Worm (Caenorhabditis elegans) whole organism, mixed stage, embryonic: Measurements from ENCODE around the gene parp-2.

Experiments used
- bed-3 ChIP-seq: fragments of 200-800 bp; sonication (Bioruptor generic); optimal IDR thresholded peaks from 3 replicates; lab custom pipeline; 2018; ENCODE audit warnings: mild to moderate bottlenecking, missing genetic modification characterization, moderate library complexity, missing compliant biosample characterization
- ceh-43 ChIP-seq: fragments of 200-800 bp; sonication (Bioruptor generic); optimal IDR thresholded peaks from 2 replicates; lab custom pipeline; 2018; ENCODE audit warnings: mild to moderate bottlenecking, missing genetic modification characterization, moderate library complexity, missing compliant biosample characterization
- ceh-83 ChIP-seq: fragments of 200-800 bp; sonication (Bioruptor generic); optimal IDR thresholded peaks from 2 replicates; lab custom pipeline; 2018; ENCODE audit warnings: mild to moderate bottlenecking, missing genetic modification characterization, missing compliant biosample characterization
- drap-1 ChIP-seq: fragments of 200-800 bp; sonication (Bioruptor generic); optimal IDR thresholded peaks from 3 replicates; lab custom pipeline; 2018; ENCODE audit warnings: mild to moderate bottlenecking, missing genetic modification characterization, missing compliant biosample characterization
- elt-1 ChIP-seq: sonication (generic microtip); optimal IDR thresholded peaks from 2 replicates; lab custom pipeline; 2017; ENCODE audit warnings: missing genetic modification characterization, mild to moderate bottlenecking, missing compliant biosample characterization, antibody characterized with exemption, moderate library complexity, borderline replicate concordance; ENCODE audit not compliant: insufficient read depth
- elt-3 ChIP-seq: fragments of 150-350 bp; optimal IDR thresholded peaks from 2 replicates; lab custom pipeline; 2014; ENCODE audit warnings: missing biosample characterization, missing genetic modification characterization
- hlh-1 ChIP-seq: fragments of 150-350 bp; optimal IDR thresholded peaks from 2 replicates; lab custom pipeline; 2014; ENCODE audit warnings: missing biosample characterization, missing genetic modification reagents, missing genetic modification characterization
- mab-5 ChIP-seq: fragments of 150-350 bp; optimal IDR thresholded peaks from 2 replicates; lab custom pipeline; 2014; ENCODE audit warnings: missing biosample characterization, missing genetic modification characterization
- mep-1 ChIP-seq: fragments of 150-350 bp; optimal IDR thresholded peaks from 2 replicates; lab custom pipeline; 2017; ENCODE audit warnings: missing biosample characterization, missing genetic modification reagents, missing genetic modification characterization, inconsistent platforms
- nhr-237 ChIP-seq: fragments of 150-350 bp; optimal IDR thresholded peaks from 2 replicates; lab custom pipeline; 2014; ENCODE audit warnings: missing biosample characterization, missing genetic modification characterization
- nhr-76 ChIP-seq: sonication (generic microtip); optimal IDR thresholded peaks from 2 replicates; lab custom pipeline; 2017; ENCODE audit warnings: missing biosample characterization, missing genetic modification characterization
- sptf-1 ChIP-seq: sonication (generic microtip); optimal IDR thresholded peaks from 2 replicates; lab custom pipeline; 2017; ENCODE audit warnings: mild to moderate bottlenecking, missing genetic modification characterization, moderate library complexity, missing compliant biosample characterization
- unc-39 ChIP-seq: fragments of 150-350 bp; optimal IDR thresholded peaks from 2 replicates; lab custom pipeline; 2014; ENCODE audit warnings: missing biosample characterization, missing genetic modification characterization
- unc-62 ChIP-seq: fragments of 150-350 bp; optimal IDR thresholded peaks from 2 replicates; lab custom pipeline; 2014; ENCODE audit warnings: missing biosample characterization, missing genetic modification reagents, missing genetic modification characterization

DNA sequence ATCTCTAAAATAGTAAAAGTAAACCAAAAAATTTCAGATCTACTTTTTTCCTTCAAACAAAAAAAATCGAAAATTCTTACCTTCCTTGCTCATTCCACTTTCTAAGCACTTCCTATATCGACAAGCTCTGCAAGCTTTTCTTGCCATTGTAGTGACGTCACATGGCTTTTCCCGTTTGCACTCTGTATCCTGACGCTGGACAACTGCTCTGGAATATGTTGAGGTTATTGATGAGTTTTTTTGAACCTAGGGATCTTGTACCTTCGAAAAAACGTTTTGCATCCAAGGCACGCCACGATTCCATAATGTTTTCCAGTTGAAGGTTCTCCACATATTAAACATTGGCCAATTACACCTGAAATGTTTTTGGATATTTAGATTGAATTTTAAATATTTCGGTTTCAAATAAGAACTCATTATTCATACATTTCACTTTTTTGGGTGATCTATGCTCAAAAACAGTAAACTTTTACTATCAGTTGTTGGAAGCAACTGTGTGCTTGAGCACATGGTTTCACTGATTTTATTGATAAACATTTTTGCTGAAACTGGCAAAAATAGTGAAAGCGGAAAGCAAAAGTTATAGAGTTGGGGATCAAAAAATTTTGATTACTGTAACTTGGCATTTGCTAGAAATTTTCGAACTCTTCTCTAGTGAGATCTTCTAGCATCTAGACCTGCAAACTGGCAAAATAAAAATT is 7.3 kb downstream of the parp-2 start:
- TF ChIP-seq unc-39 (tag; lab: Kevin White, UChicago) (no peak), sptf-1 (tag; lab: Kevin White, UChicago) (no peak), nhr-237 (no peak), ceh-43 (no peak), ceh-83 (GFP tag; lab: Kevin White, UChicago) (no peak), mep-1 (tag; lab: Kevin White, UChicago) (no peak), drap-1 (GFP tag; lab: Kevin White, UChicago) (no peak), elt-1 (tag; lab: Kevin White, UChicago) (no peak), unc-62 (GFP tag; lab: Kevin White, UChicago) (no peak), hlh-1 (tag; lab: Kevin White, UChicago) (no peak), bed-3 (GFP tag; lab: Kevin White, UChicago) (no peak), elt-3 (tag; lab: Kevin White, UChicago) (no peak), nhr-76 (no peak), mab-5 (tag; lab: Kevin White, UChicago) (no peak)
